Fruit fly (Drosophila melanogaster) whole organism, adult: Measurements from ENCODE around the gene CG31269.

Source experiments
- CG11617 ChIP-seq: fragments of 200-800 bp; sonication (Bioruptor generic); optimal IDR thresholded peaks from 2 replicates; lab custom pipeline; 2017; ENCODE audit warnings: mild to moderate bottlenecking, missing biosample characterization, missing genetic modification reagents, missing genetic modification characterization
- CG12768 ChIP-seq: fragments of 200-800 bp; sonication (Bioruptor generic); optimal IDR thresholded peaks from 2 replicates; lab custom pipeline; 2017; ENCODE audit warnings: missing biosample characterization, missing genetic modification characterization, mild to moderate bottlenecking, moderate library complexity, missing genetic modification reagents
- CG14711 ChIP-seq: fragments of 200-800 bp; sonication (Bioruptor generic); optimal IDR thresholded peaks from 2 replicates; lab custom pipeline; 2018; ENCODE audit warnings: missing biosample characterization, mild to moderate bottlenecking, missing genetic modification characterization, moderate library complexity
- CG1620 ChIP-seq: fragments of 200-800 bp; sonication (Bioruptor generic); optimal IDR thresholded peaks from 2 replicates; lab custom pipeline; 2016; ENCODE audit warnings: missing biosample characterization, missing genetic modification characterization
- CG33017 ChIP-seq: fragments of 200-800 bp; sonication (Bioruptor generic); optimal IDR thresholded peaks from 2 replicates; lab custom pipeline; 2018; ENCODE audit warnings: missing biosample characterization, mild to moderate bottlenecking, missing genetic modification characterization, moderate library complexity
- CG5204 ChIP-seq: fragments of 200-800 bp; sonication (Bioruptor generic); optimal IDR thresholded peaks from 2 replicates; lab custom pipeline; 2016; ENCODE audit warnings: missing biosample characterization, missing genetic modification characterization
- CG7045 ChIP-seq: fragments of 200-800 bp; sonication (Bioruptor generic); optimal IDR thresholded peaks from 2 replicates; lab custom pipeline; 2017; ENCODE audit warnings: missing biosample characterization, mild to moderate bottlenecking, missing genetic modification characterization
- CG7101 ChIP-seq: fragments of 200-800 bp; sonication (Bioruptor generic); optimal IDR thresholded peaks from 2 replicates; lab custom pipeline; 2018; ENCODE audit warnings: missing biosample characterization, mild to moderate bottlenecking, missing genetic modification characterization, moderate library complexity
- Clk ChIP-seq: fragments of 200-800 bp; sonication (Bioruptor generic); optimal IDR thresholded peaks from 2 replicates; lab custom pipeline; 2017; ENCODE audit warnings: missing biosample characterization, missing genetic modification characterization
- Crg-1 ChIP-seq: fragments of 200-800 bp; sonication (Bioruptor generic); optimal IDR thresholded peaks from 2 replicates; lab custom pipeline; 2016; ENCODE audit warnings: missing biosample characterization, missing genetic modification characterization
- Hr96 ChIP-seq: fragments of 200-800 bp; sonication (Bioruptor generic); optimal IDR thresholded peaks from 2 replicates; lab custom pipeline; 2016; ENCODE audit warnings: missing biosample characterization, missing genetic modification characterization
- Mnt ChIP-seq: fragments of 200-800 bp; sonication (Bioruptor generic); optimal IDR thresholded peaks from 2 replicates; lab custom pipeline; 2016; ENCODE audit warnings: missing biosample characterization, mild to moderate bottlenecking, missing genetic modification characterization
- bab1 ChIP-seq: fragments of 200-800 bp; sonication (Bioruptor generic); optimal IDR thresholded peaks from 3 replicates; lab custom pipeline; 2019; ENCODE audit warnings: missing biosample characterization, mild to moderate bottlenecking, missing genetic modification characterization, moderate library complexity
- cic ChIP-seq: fragments of 200-800 bp; sonication (Bioruptor generic); optimal IDR thresholded peaks from 2 replicates; lab custom pipeline; 2017; ENCODE audit warnings: missing biosample characterization, mild to moderate bottlenecking, missing genetic modification characterization, moderate library complexity
- cnc ChIP-seq, 2 experiments: fragments of >200 bp; optimal IDR thresholded peaks; 2 replicates each; lab custom pipeline; 2017
- kay ChIP-seq: fragments of 200-800 bp; sonication (Bioruptor generic); peaks from one replicate; lab custom pipeline; 2016; ENCODE audit warnings: missing biosample characterization, missing genetic modification characterization, borderline replicate concordance
- ovo ChIP-seq: fragments of 200-800 bp; sonication (Bioruptor generic); optimal IDR thresholded peaks from 2 replicates; lab custom pipeline; 2016; ENCODE audit warnings: missing biosample characterization, missing genetic modification characterization
- pad ChIP-seq: fragments of 200-800 bp; sonication (Bioruptor generic); optimal IDR thresholded peaks from 3 replicates; lab custom pipeline; 2017; ENCODE audit warnings: missing biosample characterization, missing genetic modification characterization, mild to moderate bottlenecking, moderate library complexity, missing genetic modification reagents
- tj ChIP-seq: fragments of 200-800 bp; sonication (Bioruptor generic); optimal IDR thresholded peaks from 3 replicates; lab custom pipeline; 2017; ENCODE audit warnings: missing biosample characterization, mild to moderate bottlenecking, missing genetic modification characterization, moderate library complexity
- toe ChIP-seq: fragments of 200-800 bp; sonication (Bioruptor generic); optimal IDR thresholded peaks from 2 replicates; lab custom pipeline; 2016; ENCODE audit warnings: missing biosample characterization, missing genetic modification characterization

The CG31269 gene

dm6 chr3R:17120165-17120564, 6.8 kb upstream of the CG31269 start, which contains the start of gene CG34278:
TSS of gene CG34278 (plus strand) at chr3R:17120465.
- no peak for TF ChIP-seq tj
- TF ChIP-seq kay (GFP tag; lab: Kevin White, UChicago), result no peak
- TF ChIP-seq CG5204 (GFP tag; lab: Kevin White, UChicago), result no peak
- TF ChIP-seq CG11617 (GFP tag; lab: Kevin White, UChicago), result no peak
- no peak for TF ChIP-seq CG7045 (GFP tag; lab: Kevin White, UChicago)
- TF ChIP-seq CG12768 (GFP tag; lab: Kevin White, UChicago), result no peak
- TF ChIP-seq CG1620 (GFP tag; lab: Kevin White, UChicago), result no peak
- TF ChIP-seq Clk (GFP tag; lab: Kevin White, UChicago), result no peak
- TF ChIP-seq Hr96 (GFP tag; lab: Kevin White, UChicago), result no peak
- no peak for TF ChIP-seq toe (GFP tag; lab: Kevin White, UChicago)
- TF ChIP-seq cnc (optimal IDR thresholded peaks at IDR 0.05; lab: Kevin White, UChicago), result no peak
- no peak for TF ChIP-seq ovo (GFP tag; lab: Kevin White, UChicago)
- TF ChIP-seq Crg-1 (GFP tag; lab: Kevin White, UChicago), result no peak
- TF ChIP-seq CG33017, result no peak
- no peak for TF ChIP-seq CG14711 (tag; lab: Kevin White, UChicago)
- no peak for TF ChIP-seq pad (GFP tag; lab: Kevin White, UChicago)
- TF ChIP-seq Mnt (GFP tag; lab: Kevin White, UChicago), result no peak

- TF ChIP-seq CG11617 (GFP tag; lab: Kevin White, UChicago) (no peak), Crg-1 (GFP tag; lab: Kevin White, UChicago) (no peak), CG7101 (tag; lab: Kevin White, UChicago) (no peak), toe (GFP tag; lab: Kevin White, UChicago) (no peak), CG14711 (tag; lab: Kevin White, UChicago) (no peak), CG7045 (GFP tag; lab: Kevin White, UChicago) (no peak), CG12768 (GFP tag; lab: Kevin White, UChicago) (no peak), cnc (optimal IDR thresholded peaks at IDR 0.05; lab: Kevin White, UChicago) (no peak), Hr96 (GFP tag; lab: Kevin White, UChicago) (no peak), bab1 (GFP tag; lab: Kevin White, UChicago) (no peak), Clk (GFP tag; lab: Kevin White, UChicago) (no peak), kay (GFP tag; lab: Kevin White, UChicago) (no peak), Mnt (GFP tag; lab: Kevin White, UChicago) (no peak), ovo (GFP tag; lab: Kevin White, UChicago) (no peak)
Observed at dm6 chr3R:17121277-17121676, 5.6 kb upstream of the CG31269 start, which contains the start of gene CG42779. TSS of gene CG42779 (plus strand) at chr3R:17121577.

dm6 chr3R:17122796-17123504, 4.0 kb upstream of the CG31269 start:
- TF ChIP-seq CG33017 (no peak), pad (GFP tag; lab: Kevin White, UChicago) (no peak), Crg-1 (GFP tag; lab: Kevin White, UChicago) (no peak), ovo (GFP tag; lab: Kevin White, UChicago) (no peak), cic (GFP tag; lab: Kevin White, UChicago) (no peak), CG11617 (GFP tag; lab: Kevin White, UChicago) (no peak), kay (GFP tag; lab: Kevin White, UChicago) (no peak), CG1620 (GFP tag; lab: Kevin White, UChicago) (no peak), CG7045 (GFP tag; lab: Kevin White, UChicago) (no peak), cnc (optimal IDR thresholded peaks at IDR 0.05; lab: Kevin White, UChicago) (no peak), CG14711 (tag; lab: Kevin White, UChicago) (no peak), toe (GFP tag; lab: Kevin White, UChicago) (no peak), Clk (GFP tag; lab: Kevin White, UChicago) (no peak)

dm6 chr3R:17124177-17124576, 2.7 kb upstream of the CG31269 start, which contains the start of gene CG45079:
TSS of gene CG45079 (plus strand) at chr3R:17124477.
- TF ChIP-seq CG33017 (no peak), CG12768 (GFP tag; lab: Kevin White, UChicago) (no peak), CG11617 (GFP tag; lab: Kevin White, UChicago) (no peak), pad (GFP tag; lab: Kevin White, UChicago) (no peak), Crg-1 (GFP tag; lab: Kevin White, UChicago) (no peak), CG1620 (GFP tag; lab: Kevin White, UChicago) (no peak)

dm6 chr3R:17125339-17126044, 1.4 kb upstream of the CG31269 start, which contains the start of gene cher:
TSS of gene cher (minus strand) at chr3R:17125389.
- TF ChIP-seq CG12768 (GFP tag; lab: Kevin White, UChicago), result no peak
- TF ChIP-seq toe (GFP tag; lab: Kevin White, UChicago), result no peak
- no peak for TF ChIP-seq Crg-1 (GFP tag; lab: Kevin White, UChicago)
- no peak for TF ChIP-seq CG11617 (GFP tag; lab: Kevin White, UChicago)
- no peak for TF ChIP-seq CG7045 (GFP tag; lab: Kevin White, UChicago)
- TF ChIP-seq ovo (GFP tag; lab: Kevin White, UChicago), result no peak
- no peak for TF ChIP-seq Hr96 (GFP tag; lab: Kevin White, UChicago)
- no peak for TF ChIP-seq Mnt (GFP tag; lab: Kevin White, UChicago)
- TF ChIP-seq cic (GFP tag; lab: Kevin White, UChicago), result no peak
